Fruit fly (Drosophila melanogaster) S2 (cell line): ENCODE data around the gene Muc4B.

ENCODE experiments used
- CG8478 ChIP-seq: fragments of >200 bp; optimal IDR thresholded peaks from 2 replicates; lab custom pipeline; 2018
- CTCF ChIP-seq, 2 experiments: fragments of >200 bp; optimal IDR thresholded peaks; 2 replicates each; lab custom pipeline; 2018

- TF ChIP-seq CTCF (optimal IDR thresholded peaks at IDR 0.05; lab: Kevin White, UChicago), result no peak
- TF ChIP-seq CG8478 (lab: Kevin White, UChicago), result no peak
These were observed 31.6 kb downstream of the Muc4B start for dm6 chrX:4214371-4214770.
